Fruit fly (Drosophila melanogaster) whole organism, larva: Measurements from ENCODE around the gene Dmtn.

Source experiments
- noc ChIP-seq: fragments of 200-800 bp; sonication (Bioruptor generic); optimal IDR thresholded peaks from 3 replicates; lab custom pipeline; 2019; ENCODE audit warnings: missing biosample characterization, mild to moderate bottlenecking, missing genetic modification characterization, moderate library complexity

Dmtn gene

dm6 chr3R:6405674-6406565 lies at the start of gene Dmtn:
Dmtn (minus strand) TSS chr3R:6405895.
- peak; percentile 20 for TF ChIP-seq noc (tag; lab: Kevin White, UChicago)

- no peak for TF ChIP-seq noc (tag; lab: Kevin White, UChicago)
Observed at dm6 chr3R:6436643-6437042, 30.9 kb upstream of the Dmtn start.

- TF ChIP-seq noc (tag; lab: Kevin White, UChicago) = no peak
Observed at dm6 chr3R:6435761-6436318, 30.1 kb upstream of the Dmtn start.

- TF ChIP-seq noc (tag; lab: Kevin White, UChicago) = no peak
Observed at dm6 chr3R:6435219-6435618, 29.5 kb upstream of the Dmtn start.

DNA sequence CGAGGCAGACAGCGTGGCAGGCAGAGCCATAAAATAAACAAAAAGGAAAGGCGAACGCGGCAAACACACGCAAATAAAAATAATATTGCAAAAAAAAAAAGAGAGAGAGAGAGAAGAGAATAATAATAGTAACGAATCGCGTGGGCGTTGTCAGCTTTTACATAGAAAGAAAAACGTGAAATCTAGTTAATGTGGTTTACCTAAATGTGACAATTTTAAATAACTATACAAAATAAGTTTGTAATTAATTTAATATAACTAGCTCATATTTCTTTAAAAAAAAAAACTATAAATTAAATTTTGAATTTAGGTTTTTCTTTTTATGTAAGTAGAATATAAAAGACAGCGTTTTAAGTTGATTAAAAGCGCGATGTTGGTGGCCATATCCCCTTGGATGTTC lies 28.2 kb upstream of the Dmtn start:
- no peak for TF ChIP-seq noc (tag; lab: Kevin White, UChicago)

DNA sequence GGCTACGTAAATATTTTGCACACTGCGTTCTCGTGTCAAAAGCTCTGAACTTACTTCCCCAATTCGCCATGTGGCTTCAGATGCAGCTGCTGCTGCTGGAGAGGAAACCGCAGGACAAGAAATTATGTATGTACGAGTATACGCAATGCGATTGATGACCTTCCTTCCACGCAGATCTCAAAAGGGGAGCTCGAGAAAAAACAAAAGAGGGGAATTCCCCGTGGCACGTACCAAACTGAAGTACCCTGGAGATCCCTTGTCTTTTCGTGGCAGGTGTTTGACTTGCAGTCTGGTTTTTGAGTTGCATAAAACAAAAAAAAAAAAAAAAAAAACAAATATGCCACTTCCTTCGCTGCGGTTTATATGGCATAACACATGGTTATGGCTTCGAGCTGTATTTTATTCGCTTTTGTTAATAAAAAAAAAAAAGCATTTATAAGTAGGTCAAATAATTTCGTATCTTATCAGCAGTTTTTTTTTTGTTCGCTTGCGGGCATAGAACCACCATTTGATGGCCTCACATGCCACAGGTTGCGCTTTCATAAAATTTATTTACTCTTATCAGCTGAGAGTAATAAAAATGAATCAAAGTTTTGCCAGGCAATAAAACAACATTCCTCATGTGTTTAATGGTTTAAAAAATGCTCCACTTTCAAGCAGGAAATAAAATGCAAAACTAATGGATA lies 27.2 kb upstream of the Dmtn start:
- peak; percentile 19 for TF ChIP-seq noc (tag; lab: Kevin White, UChicago)

DNA sequence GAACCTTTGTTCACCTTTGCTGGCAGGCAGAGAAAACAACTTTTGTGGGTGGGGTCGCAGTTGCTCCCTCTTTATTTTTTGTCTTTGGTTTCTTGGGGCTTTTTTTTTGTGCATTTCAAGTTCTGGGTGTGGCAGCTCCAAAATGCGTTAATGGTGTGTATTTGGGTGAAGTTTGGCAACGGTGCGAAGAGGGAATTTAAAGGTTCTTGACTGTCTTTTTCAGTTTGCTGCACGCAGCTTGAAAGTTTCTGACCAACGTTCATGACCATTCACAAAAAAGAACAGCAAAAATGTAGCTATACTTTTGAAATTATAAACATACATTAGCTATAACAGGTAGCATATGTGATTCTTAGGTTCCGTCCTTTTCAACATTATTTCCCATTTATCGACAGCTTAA lies 26.6 kb upstream of the Dmtn start:
- TF ChIP-seq noc (tag; lab: Kevin White, UChicago) = no peak

dm6 chr3R:6430206-6430605 lies 24.5 kb upstream of the Dmtn start:
- TF ChIP-seq noc (tag; lab: Kevin White, UChicago) = no peak

- TF ChIP-seq noc (tag; lab: Kevin White, UChicago) = no peak
Observed at dm6 chr3R:6429706-6430105, 24.0 kb upstream of the Dmtn start.

DNA sequence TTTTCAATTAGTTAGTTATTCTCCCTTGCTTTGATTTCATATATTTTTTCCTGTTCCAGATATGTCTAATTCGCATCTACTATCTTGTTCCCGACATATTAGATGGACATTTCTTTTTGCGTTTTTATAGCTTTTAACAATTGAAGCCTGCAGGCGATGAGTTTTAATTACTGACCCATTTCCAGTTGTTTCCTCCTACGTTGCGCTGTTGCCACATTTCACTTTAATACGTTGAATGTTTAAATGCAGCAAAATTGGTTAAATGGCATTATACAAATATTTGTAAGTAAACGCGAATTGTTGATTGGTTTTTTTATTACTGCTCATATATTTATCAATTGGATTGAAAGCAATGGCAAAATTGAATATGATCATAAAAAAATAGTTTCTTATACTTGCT lies 23.2 kb upstream of the Dmtn start:
- TF ChIP-seq noc (tag; lab: Kevin White, UChicago) = no peak

- no peak for TF ChIP-seq noc (tag; lab: Kevin White, UChicago)
Observed at dm6 chr3R:6427619-6428378, 22.1 kb upstream of the Dmtn start.

DNA sequence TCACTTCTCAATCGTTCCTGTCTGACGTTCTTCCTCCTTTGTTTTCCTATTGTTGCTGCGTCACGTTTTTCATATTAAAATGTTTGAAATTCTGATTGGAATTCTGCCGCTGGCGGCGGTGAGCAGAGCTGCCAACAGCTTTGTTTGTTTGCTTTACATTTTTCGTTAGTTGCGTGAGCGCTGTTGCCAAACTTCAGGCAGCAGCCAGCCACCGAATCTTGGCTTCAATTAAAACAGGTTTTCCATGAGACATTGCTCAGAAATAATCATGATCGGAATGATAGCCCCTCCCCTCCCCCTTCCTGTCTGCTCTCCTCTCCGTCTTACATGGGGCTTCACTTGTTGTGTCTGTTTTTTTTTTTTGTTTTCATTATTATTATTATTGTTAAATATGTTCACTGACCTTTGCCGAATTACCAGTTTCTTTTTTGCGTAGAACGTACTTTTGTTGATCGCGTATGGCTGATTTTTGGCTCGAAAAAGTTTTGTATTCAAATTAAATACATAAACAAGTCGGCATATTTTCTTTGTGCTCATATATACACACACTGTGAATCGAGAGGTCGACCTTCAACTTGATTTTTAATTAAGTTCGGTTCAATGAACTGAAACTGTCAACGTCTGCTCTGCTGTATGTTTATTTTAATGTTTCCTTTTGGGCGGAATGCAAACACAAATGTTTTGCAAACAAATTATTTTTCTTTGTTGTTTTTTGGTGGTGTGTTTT lies 20.6 kb upstream of the Dmtn start:
- TF ChIP-seq noc (tag; lab: Kevin White, UChicago) = no peak

dm6 chr3R:6425454-6426156 lies 19.9 kb upstream of the Dmtn start:
- TF ChIP-seq noc (tag; lab: Kevin White, UChicago) = no peak

DNA sequence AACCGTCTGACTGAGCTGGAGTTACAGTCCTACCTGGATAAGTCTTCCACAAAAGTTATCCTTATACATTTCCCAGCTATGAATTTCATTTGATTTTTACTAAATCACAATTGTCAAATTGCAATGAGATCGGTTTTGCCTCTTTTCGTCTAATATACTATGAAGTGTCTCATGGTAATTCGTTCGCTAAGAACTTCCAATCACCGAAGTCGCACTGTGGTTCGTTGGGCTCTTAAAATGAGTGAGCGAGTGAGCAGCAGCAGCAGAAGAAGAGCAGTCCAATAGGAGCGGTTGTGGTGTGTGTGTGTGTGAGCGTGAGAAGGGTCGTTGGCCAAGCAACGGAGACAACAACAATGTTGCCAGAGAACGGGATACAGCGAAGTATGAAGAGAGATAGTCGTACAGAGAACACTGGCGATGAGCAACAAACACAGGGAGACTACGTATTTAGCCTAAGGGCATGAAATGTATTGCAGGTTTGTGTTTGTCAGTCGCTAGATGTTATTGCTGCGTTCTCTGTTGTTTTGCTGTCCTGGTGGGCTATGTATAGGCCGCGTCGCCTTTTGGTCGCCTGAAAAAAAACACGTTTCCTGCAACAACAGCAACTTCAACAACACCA lies 18.4 kb upstream of the Dmtn start:
- peak; percentile 94 for TF ChIP-seq noc (tag; lab: Kevin White, UChicago)
